Worm (Caenorhabditis elegans): Measurements from ENCODE around the gene H13N06.2.

ce11 chrX:15539299-15539698 is 51.4 kb downstream of the H13N06.2 start:
- TF ChIP-seq nhr-77 (tag; optimal IDR thresholded peaks at IDR 0.05) = no peak
- TF ChIP-seq ceh-82 (tag; optimal IDR thresholded peaks at IDR 0.05) = no peak
- no peak for TF ChIP-seq snpc-4 (tag; optimal IDR thresholded peaks at IDR 0.05)
- no peak for TF ChIP-seq unc-62 (GFP tag; optimal IDR thresholded peaks at IDR 0.05 in 1 of 2)
- no peak for TF ChIP-seq unc-62 (tag; optimal IDR thresholded peaks at IDR 0.05)
- TF ChIP-seq cey-2 (tag; optimal IDR thresholded peaks at IDR 0.05; ENCODE audit: borderline replicate concordance, insufficient read depth) = no peak
- no peak for TF ChIP-seq zag-1 (tag; optimal IDR thresholded peaks at IDR 0.05)
- no peak for TF ChIP-seq mdl-1 (tag; optimal IDR thresholded peaks at IDR 0.05)
- TF ChIP-seq ZK337.2 (GFP tag; IDR thresholded peaks at IDR 0.05) = no peak
- no peak for TF ChIP-seq dmd-8 (GFP tag; IDR thresholded peaks at IDR 0.05)
- TF ChIP-seq lin-39 (tag; optimal IDR thresholded peaks at IDR 0.05) = no peak
- TF ChIP-seq lin-13 (GFP tag; optimal IDR thresholded peaks at IDR 0.05) = no peak
- no peak for TF ChIP-seq lsy-2 (tag; optimal IDR thresholded peaks at IDR 0.05)
- no peak for TF ChIP-seq unc-39 (tag; optimal IDR thresholded peaks at IDR 0.05)

All from whole organism, L4 larva.